Worm (Caenorhabditis elegans): ENCODE data around the gene tin-9.2.
A peak's percentile ranks its signal among the peaks of the same experiment; 100 is the strongest.

The tin-9.2 gene

DNA sequence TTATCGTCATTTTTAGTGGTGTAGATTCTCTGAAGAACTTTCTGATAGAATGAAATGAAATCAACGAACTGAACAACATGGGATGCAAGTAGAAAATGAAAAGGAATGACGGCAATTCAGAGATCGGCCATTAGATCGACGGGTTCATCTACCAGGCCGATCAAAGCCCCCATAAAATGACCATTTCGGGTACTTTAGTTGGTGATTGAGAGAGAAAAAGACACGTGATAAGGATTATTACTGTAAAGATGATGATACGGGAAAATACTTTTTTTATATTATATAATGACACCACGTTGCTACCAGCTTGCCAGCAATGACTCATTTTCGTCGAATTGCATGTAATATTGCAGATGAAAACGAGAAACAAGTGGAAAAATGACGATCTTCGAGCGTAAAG, 11.0 kb downstream of the tin-9.2 start, which contains the start of gene best-1:
Gene best-1 (minus strand): TSS at position 29 of the 400 bp plus-strand sequence.
- no peak for TF ChIP-seq ceh-36 (tag; optimal IDR thresholded peaks at IDR 0.05)
- no peak for TF ChIP-seq ama-1 (optimal IDR thresholded peaks at IDR 0.05)
- TF ChIP-seq pes-1 (GFP tag; IDR thresholded peaks at IDR 0.05), result no peak
- TF ChIP-seq tra-4 (tag; optimal IDR thresholded peaks at IDR 0.05), result no peak
- no peak for TF ChIP-seq tbx-11 (GFP tag; IDR thresholded peaks at IDR 0.05)

DNA sequence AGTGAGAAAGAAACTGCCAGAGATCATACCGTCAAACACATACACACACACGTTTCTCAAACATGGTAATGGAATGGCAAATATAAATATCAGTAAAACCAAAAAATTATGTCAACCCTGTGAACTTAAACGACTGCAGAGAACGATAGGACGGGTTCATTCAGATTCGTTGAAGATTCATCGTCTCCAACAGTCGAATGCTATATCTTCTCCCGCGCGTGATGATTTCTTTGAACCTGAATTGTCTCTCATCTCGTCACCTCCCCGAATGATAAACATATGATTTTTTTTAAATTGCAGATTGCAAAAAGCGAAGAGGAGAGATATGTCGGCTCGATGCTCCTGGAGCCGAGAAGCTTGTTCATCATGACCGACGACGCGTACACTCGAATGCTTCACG, 12.1 kb downstream of the tin-9.2 start:
- TF ChIP-seq tbx-11 (GFP tag; IDR thresholded peaks at IDR 0.05) (no peak), hmg-4 (GFP tag; optimal IDR thresholded peaks at IDR 0.05) (no peak), ceh-36 (tag; optimal IDR thresholded peaks at IDR 0.05) (no peak), ets-7 (tag; optimal IDR thresholded peaks at IDR 0.05) (no peak), ama-1 (optimal IDR thresholded peaks at IDR 0.05) (no peak), ceh-13 (GFP tag; optimal IDR thresholded peaks at IDR 0.05) (no peak), tra-4 (tag; optimal IDR thresholded peaks at IDR 0.05) (no peak), flt-1 (GFP tag; IDR thresholded peaks at IDR 0.05) (no peak), aly-1 (tag; optimal IDR thresholded peaks at IDR 0.05) (no peak), hnd-1 (tag; optimal IDR thresholded peaks at IDR 0.05) (no peak), hmbx-1 (tag; optimal IDR thresholded peaks at IDR 0.05) (no peak), B0310.2 (tag; optimal IDR thresholded peaks at IDR 0.05) (no peak), sea-1 (GFP tag; conservative IDR thresholded peaks at IDR 0.05) (no peak)

DNA sequence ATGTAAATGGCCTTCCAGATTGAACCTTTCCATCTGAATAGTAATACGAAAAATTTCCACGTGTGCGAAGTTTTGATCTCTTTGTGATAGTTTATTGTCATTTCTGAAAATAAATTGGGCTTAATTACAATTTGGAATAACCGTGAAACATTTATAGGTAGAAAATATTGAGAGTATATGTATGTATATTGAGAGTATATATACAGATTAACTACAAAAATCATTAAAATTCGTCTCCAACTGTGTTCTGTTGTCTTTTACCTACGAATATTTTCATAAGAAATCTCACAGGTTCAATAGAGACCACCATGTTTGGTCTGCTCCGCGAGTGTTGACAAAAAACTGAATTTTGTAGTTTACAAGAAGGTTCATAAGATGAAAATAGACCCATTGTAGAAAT, 14.2 kb downstream of the tin-9.2 start, which contains the start of gene best-2:
Gene best-2 (minus strand): TSS at position 101 of the 400 bp plus-strand sequence.
- TF ChIP-seq scrt-1 (GFP tag; IDR thresholded peaks at IDR 0.05), result no peak

- no peak for TF ChIP-seq tbx-11 (GFP tag; IDR thresholded peaks at IDR 0.05)
- no peak for TF ChIP-seq sea-1 (GFP tag; conservative IDR thresholded peaks at IDR 0.05)
- no peak for TF ChIP-seq aly-1 (tag; optimal IDR thresholded peaks at IDR 0.05)
- TF ChIP-seq ets-7 (tag; optimal IDR thresholded peaks at IDR 0.05), result no peak
Observed at ce11 chrIV:13116679-13117078, 17.9 kb downstream of the tin-9.2 start.

- TF ChIP-seq ceh-36 (tag; optimal IDR thresholded peaks at IDR 0.05) (peak; percentile 63), tbx-11 (GFP tag; IDR thresholded peaks at IDR 0.05) (no peak)
Observed at ce11 chrIV:13118794-13119193, 20.0 kb downstream of the tin-9.2 start, which contains the start of gene unc-30. TSS of gene unc-30 (plus strand) at chrIV:13118977.

- TF ChIP-seq pes-1 (GFP tag; IDR thresholded peaks at IDR 0.05) (no peak), aly-1 (tag; optimal IDR thresholded peaks at IDR 0.05) (no peak), ceh-36 (tag; optimal IDR thresholded peaks at IDR 0.05) (no peak), tbx-37 (GFP tag; conservative IDR thresholded peaks at IDR 0.05) (no peak), flt-1 (GFP tag; IDR thresholded peaks at IDR 0.05) (no peak), hmbx-1 (tag; optimal IDR thresholded peaks at IDR 0.05) (no peak), ama-1 (optimal IDR thresholded peaks at IDR 0.05) (no peak), hmg-4 (GFP tag; optimal IDR thresholded peaks at IDR 0.05) (no peak), sea-1 (GFP tag; conservative IDR thresholded peaks at IDR 0.05) (no peak), ceh-13 (GFP tag; optimal IDR thresholded peaks at IDR 0.05) (no peak), scrt-1 (GFP tag; IDR thresholded peaks at IDR 0.05) (no peak), tra-4 (tag; optimal IDR thresholded peaks at IDR 0.05) (no peak)
Observed at ce11 chrIV:13121396-13121795, 22.6 kb downstream of the tin-9.2 start.

ce11 chrIV:13125999-13126398, 27.2 kb downstream of the tin-9.2 start:
- TF ChIP-seq ceh-36 (tag; optimal IDR thresholded peaks at IDR 0.05) (no peak), ceh-13 (GFP tag; optimal IDR thresholded peaks at IDR 0.05) (no peak), sea-1 (GFP tag; conservative IDR thresholded peaks at IDR 0.05) (no peak), hmbx-1 (tag; optimal IDR thresholded peaks at IDR 0.05) (no peak), B0310.2 (tag; optimal IDR thresholded peaks at IDR 0.05) (no peak), tra-4 (tag; optimal IDR thresholded peaks at IDR 0.05) (no peak), pes-1 (GFP tag; IDR thresholded peaks at IDR 0.05) (no peak), aly-1 (tag; optimal IDR thresholded peaks at IDR 0.05) (no peak), hnd-1 (tag; optimal IDR thresholded peaks at IDR 0.05) (no peak), tbx-11 (GFP tag; IDR thresholded peaks at IDR 0.05) (no peak), scrt-1 (GFP tag; IDR thresholded peaks at IDR 0.05) (no peak), ets-7 (tag; optimal IDR thresholded peaks at IDR 0.05) (no peak), F13C5.2 (tag; optimal IDR thresholded peaks at IDR 0.05) (no peak), flt-1 (GFP tag; IDR thresholded peaks at IDR 0.05) (no peak), tbx-37 (GFP tag; conservative IDR thresholded peaks at IDR 0.05) (no peak), ama-1 (optimal IDR thresholded peaks at IDR 0.05) (no peak), hmg-4 (GFP tag; optimal IDR thresholded peaks at IDR 0.05) (no peak)

- TF ChIP-seq aly-1 (tag; optimal IDR thresholded peaks at IDR 0.05), result no peak
- no peak for TF ChIP-seq hmbx-1 (tag; optimal IDR thresholded peaks at IDR 0.05)
- TF ChIP-seq tra-4 (tag; optimal IDR thresholded peaks at IDR 0.05), result no peak
- no peak for TF ChIP-seq ceh-36 (tag; optimal IDR thresholded peaks at IDR 0.05)
- TF ChIP-seq ama-1 (optimal IDR thresholded peaks at IDR 0.05), result no peak
- TF ChIP-seq ceh-13 (GFP tag; optimal IDR thresholded peaks at IDR 0.05), result no peak
- TF ChIP-seq scrt-1 (GFP tag; IDR thresholded peaks at IDR 0.05), result no peak
- TF ChIP-seq flt-1 (GFP tag; IDR thresholded peaks at IDR 0.05), result no peak
- no peak for TF ChIP-seq ets-7 (tag; optimal IDR thresholded peaks at IDR 0.05)
- TF ChIP-seq F13C5.2 (tag; optimal IDR thresholded peaks at IDR 0.05), result no peak
- no peak for TF ChIP-seq tbx-11 (GFP tag; IDR thresholded peaks at IDR 0.05)
- TF ChIP-seq hnd-1 (tag; optimal IDR thresholded peaks at IDR 0.05), result no peak
- TF ChIP-seq B0310.2 (tag; optimal IDR thresholded peaks at IDR 0.05), result no peak
- TF ChIP-seq pes-1 (GFP tag; IDR thresholded peaks at IDR 0.05), result no peak
- no peak for TF ChIP-seq hmg-4 (GFP tag; optimal IDR thresholded peaks at IDR 0.05)
Observed at ce11 chrIV:13127720-13128119, 28.9 kb downstream of the tin-9.2 start.

DNA sequence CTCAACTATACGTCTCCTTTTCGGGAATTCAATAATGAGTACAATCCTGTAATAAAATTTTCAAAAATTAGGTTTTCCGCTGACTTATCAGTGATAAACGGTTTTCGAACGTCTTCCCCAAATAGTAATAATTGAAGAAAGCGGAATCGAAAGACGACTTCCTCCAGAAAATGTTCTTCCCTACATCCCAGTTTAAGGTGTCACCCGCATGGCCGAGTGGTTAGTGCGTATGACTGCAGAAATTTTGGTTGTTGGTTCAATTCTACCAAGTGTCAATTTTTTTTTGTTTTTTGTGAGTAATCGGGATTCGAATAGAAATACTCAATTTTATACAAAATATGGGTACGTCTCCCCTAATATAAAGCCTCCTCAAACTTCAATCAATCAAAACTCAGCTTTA, 42.0 kb downstream of the tin-9.2 start:
- TF ChIP-seq scrt-1 (GFP tag; IDR thresholded peaks at IDR 0.05) (peak; percentile 76), tbx-37 (GFP tag; conservative IDR thresholded peaks at IDR 0.05) (0 out of 2 replicates have a peak, but pooled peaks have one; percentile 27), sea-1 (GFP tag; conservative IDR thresholded peaks at IDR 0.05) (peak; percentile 73; the same call in 1 of the 2 replicates), pes-1 (GFP tag; IDR thresholded peaks at IDR 0.05) (peak; percentile 73), flt-1 (GFP tag; IDR thresholded peaks at IDR 0.05) (peak; percentile 71)
